Worm (Caenorhabditis elegans) whole organism, L4/young adult: ENCODE results near the gene nsun-5.

Experiments used
- W03F9.2 ChIP-seq: fragments of 150-350 bp; optimal IDR thresholded peaks from 2 replicates; lab custom pipeline; 2014; ENCODE audit warnings: missing biosample characterization, missing genetic modification characterization
- him-1 ChIP-seq: sonication (generic microtip); optimal IDR thresholded peaks from 2 replicates; lab custom pipeline; 2016; ENCODE audit warnings: missing genotype, missing genetic modification reagents, missing genetic modification characterization, missing compliant biosample characterization

ce11 chrII:14959273-14959672 lies 10.1 kb upstream of the nsun-5 start:
- TF ChIP-seq W03F9.2 (tag; lab: Kevin White, UChicago) (no peak), him-1 (tag; lab: Kevin White, UChicago) (no peak)
